In the genomic region with DNA sequence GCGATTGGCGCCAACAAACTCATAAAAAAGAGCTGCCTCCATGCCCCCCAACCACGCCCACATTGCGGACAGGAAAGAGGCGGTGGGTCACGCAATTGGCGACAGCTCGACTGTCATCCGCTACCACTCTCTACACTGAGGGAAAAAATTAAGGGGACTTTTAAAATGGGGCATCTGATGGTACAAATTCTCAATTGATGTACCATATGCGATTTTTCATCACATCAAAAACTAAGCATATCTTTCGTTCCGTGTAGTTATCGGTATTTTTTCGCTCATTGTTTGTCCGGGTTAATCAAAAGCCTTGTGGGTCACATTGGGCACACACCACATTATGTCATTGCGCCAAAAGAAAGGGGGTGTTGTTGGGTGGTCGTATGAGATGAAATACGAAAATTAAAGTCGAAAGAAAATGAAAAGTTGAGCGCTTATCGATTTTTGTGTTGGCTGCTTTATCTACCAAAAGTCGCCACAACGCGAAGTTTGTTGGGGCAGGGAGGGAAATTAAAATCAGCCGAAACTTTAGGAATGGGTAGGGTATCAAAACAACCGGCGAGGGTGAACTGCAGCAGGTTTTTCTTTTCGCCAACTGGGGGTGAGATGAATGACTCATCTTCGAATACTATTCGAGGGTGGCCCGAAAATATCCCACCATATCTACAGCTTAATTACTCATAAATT, we compare ENCODE assay signal across 1 fruit fly cellular context.
A peak's percentile ranks its signal among the peaks of the same experiment; 100 is the strongest.
TF ChIP-seq lines count a peak whose summit lies in the region.

No protein-coding gene starts in this region.

TF ChIP-seq in whole organism, embryonic, 481 proteins besides CTCF, POLR2A, EP300 and RAD21 (continued from another document):
- TF ChIP-seq CG30431 (GFP tag; optimal IDR thresholded peaks at IDR 0.05; lab: Kevin White, UChicago), result no peak
- no peak for TF ChIP-seq mirr (GFP tag; optimal IDR thresholded peaks at IDR 0.05; lab: Kevin White, UChicago)
- peak; percentile 71 for TF ChIP-seq row (GFP tag; IDR thresholded peaks at IDR 0.05; lab: Robert Waterston, UW)
- TF ChIP-seq CG11456 (GFP tag; IDR thresholded peaks at IDR 0.05; lab: Robert Waterston, UW), result peak; percentile 57; the same call in 1 of the 3 replicates
- TF ChIP-seq nerfin-1 (tag; optimal IDR thresholded peaks at IDR 0.05; lab: Kevin White, UChicago), result no peak
- 0 out of 3 replicates have a peak, but pooled peaks have one; percentile 21 for TF ChIP-seq otp (GFP tag; IDR thresholded peaks at IDR 0.05; lab: Robert Waterston, UW)
- TF ChIP-seq CG42726 (GFP tag; IDR thresholded peaks at IDR 0.05; lab: Robert Waterston, UW; ENCODE audit: partially characterized antibody), result no peak
- TF ChIP-seq Antp (GFP tag; optimal IDR thresholded peaks at IDR 0.05; lab: Kevin White, UChicago), result peak; percentile 32
- TF ChIP-seq croc (GFP tag; conservative IDR thresholded peaks at IDR 0.05; lab: Robert Waterston, UW), result no peak
- TF ChIP-seq CG13296 (GFP tag; optimal IDR thresholded peaks at IDR 0.05; lab: Kevin White, UChicago), result no peak
- no peak for TF ChIP-seq Awh (GFP tag; IDR thresholded peaks at IDR 0.05; lab: Robert Waterston, UW)
- peak; percentile 4 for TF ChIP-seq CG16863 (GFP tag; optimal IDR thresholded peaks at IDR 0.05; lab: Kevin White, UChicago)
- peak; percentile 34 for TF ChIP-seq CG12659 (GFP tag; optimal IDR thresholded peaks at IDR 0.05; lab: Kevin White, UChicago)
- TF ChIP-seq CG17912 (GFP tag; optimal IDR thresholded peaks at IDR 0.05; lab: Kevin White, UChicago), result no peak
- 0 out of 3 replicates have a peak, but pooled peaks have one; percentile 4 for TF ChIP-seq gce (GFP tag; IDR thresholded peaks at IDR 0.05; lab: Robert Waterston, UW)
- TF ChIP-seq CG2120 (GFP tag; optimal IDR thresholded peaks at IDR 0.05; lab: Kevin White, UChicago), result peak; percentile 80
- TF ChIP-seq ems (GFP tag; optimal IDR thresholded peaks at IDR 0.05; lab: Kevin White, UChicago), result no peak
- no peak for TF ChIP-seq Trl (optimal IDR thresholded peaks at IDR 0.05; lab: Kevin White, UChicago)
- TF ChIP-seq Trl (GFP tag; optimal IDR thresholded peaks at IDR 0.05; lab: Kevin White, UChicago), result peak; percentile 36
- peak; percentile 26 for TF ChIP-seq repo (GFP tag; optimal IDR thresholded peaks at IDR 0.05; lab: Kevin White, UChicago)
- TF ChIP-seq D19A (tag; optimal IDR thresholded peaks at IDR 0.05; lab: Kevin White, UChicago), result peak; percentile 67
- TF ChIP-seq Hr3 (GFP tag; optimal IDR thresholded peaks at IDR 0.05; lab: Kevin White, UChicago), result peak; percentile 5
- no peak for TF ChIP-seq Poxn (GFP tag; IDR thresholded peaks at IDR 0.05; lab: Robert Waterston, UW)
- no peak for TF ChIP-seq CG18262 (tag; optimal IDR thresholded peaks at IDR 0.05; lab: Kevin White, UChicago)
- TF ChIP-seq ci (GFP tag; IDR thresholded peaks at IDR 0.05; lab: Robert Waterston, UW), result 0 out of 3 replicates have a peak, but pooled peaks have one; percentile 50
- TF ChIP-seq BtbVII (GFP tag; optimal IDR thresholded peaks at IDR 0.05; lab: Kevin White, UChicago), result peak; percentile 46
- TF ChIP-seq H15 (GFP tag; IDR thresholded peaks at IDR 0.05; lab: Robert Waterston, UW), result 0 out of 3 replicates have a peak, but pooled peaks have one; percentile 23
- TF ChIP-seq Taf1 (GFP tag; IDR thresholded peaks at IDR 0.05; lab: Robert Waterston, UW), result no peak; the same call in 1 of the 2 replicates
- TF ChIP-seq Pdp1 (GFP tag; optimal IDR thresholded peaks at IDR 0.05; lab: Kevin White, UChicago), result peak in 1 of 2 experiments; percentile 30
- TF ChIP-seq Myb (GFP tag; optimal IDR thresholded peaks at IDR 0.05; lab: Kevin White, UChicago), result peak; percentile 23
- peak; percentile 51 for TF ChIP-seq zf30C (GFP tag; optimal IDR thresholded peaks at IDR 0.05; lab: Kevin White, UChicago)
- peak; percentile 29; the same call in 1 of the 2 replicates for TF ChIP-seq CG17328 (GFP tag; IDR thresholded peaks at IDR 0.05; lab: Robert Waterston, UW)
- peak; percentile 39 for TF ChIP-seq CG15514 (GFP tag; optimal IDR thresholded peaks at IDR 0.05; lab: Kevin White, UChicago)
- TF ChIP-seq lilli (GFP tag; optimal IDR thresholded peaks at IDR 0.05; lab: Kevin White, UChicago), result peak; percentile 56
- peak; percentile 21 for TF ChIP-seq CG9817 (tag; optimal IDR thresholded peaks at IDR 0.05; lab: Kevin White, UChicago)
- TF ChIP-seq CG10543 (GFP tag; optimal IDR thresholded peaks at IDR 0.05; lab: Kevin White, UChicago), result peak; percentile 74
- peak; percentile 54 for TF ChIP-seq scrt (GFP tag; optimal IDR thresholded peaks at IDR 0.05; lab: Kevin White, UChicago)
- TF ChIP-seq lmd (GFP tag; IDR thresholded peaks at IDR 0.05; lab: Robert Waterston, UW), result peak; percentile 46; the same call in 1 of the 2 replicates
- peak; percentile 9 for TF ChIP-seq Dad (GFP tag; optimal IDR thresholded peaks at IDR 0.05; lab: Kevin White, UChicago)
- TF ChIP-seq pho (GFP tag; optimal IDR thresholded peaks at IDR 0.05; lab: Kevin White, UChicago), result peak; percentile 20
- peak; percentile 69; the same call in 2 of the 3 replicates for TF ChIP-seq Dbx (GFP tag; IDR thresholded peaks at IDR 0.05; lab: Robert Waterston, UW)
